In genomic region chr2L:16859566-16859965, dm6 we compare ENCODE assay signal across 4 fruit fly cellular contexts.
TF ChIP-seq lines count a peak whose summit lies in the region.

No protein-coding gene starts in this region.

- TF ChIP-seq CTCF in whole organism, embryonic (GFP tag; optimal IDR thresholded peaks at IDR 0.05; lab: Kevin White, UChicago) = peak; percentile 20

TF ChIP-seq in whole organism, embryonic, 481 proteins besides CTCF, POLR2A, EP300 and RAD21 (continues in another document):
- TF ChIP-seq CG15269 (tag; optimal IDR thresholded peaks at IDR 0.05; lab: Kevin White, UChicago) = peak; percentile 9
- peak; percentile 60; the same call in 2 of the 3 replicates for TF ChIP-seq CG2889 (GFP tag; IDR thresholded peaks at IDR 0.05; lab: Robert Waterston, UW)
- TF ChIP-seq lola (GFP tag; optimal IDR thresholded peaks at IDR 0.05; lab: Kevin White, UChicago) = peak in 1 of 3 experiments; percentile 37
- no peak for TF ChIP-seq pb (GFP tag; optimal IDR thresholded peaks at IDR 0.05; lab: Kevin White, UChicago)
- TF ChIP-seq H15 (GFP tag; IDR thresholded peaks at IDR 0.05; lab: Robert Waterston, UW) = no peak
- TF ChIP-seq dmrt11E (tag; optimal IDR thresholded peaks at IDR 0.05; lab: Kevin White, UChicago) = peak; percentile 17
- peak; percentile 30 for TF ChIP-seq Blimp-1 (GFP tag; optimal IDR thresholded peaks at IDR 0.05; lab: Kevin White, UChicago)
- TF ChIP-seq maf-S (GFP tag; optimal IDR thresholded peaks at IDR 0.05; lab: Kevin White, UChicago) = no peak
- TF ChIP-seq D19A (tag; optimal IDR thresholded peaks at IDR 0.05; lab: Kevin White, UChicago) = peak; percentile 25
- TF ChIP-seq CG14710 (tag; optimal IDR thresholded peaks at IDR 0.05; lab: Kevin White, UChicago) = peak; percentile 17
- TF ChIP-seq CG11696 (GFP tag; IDR thresholded peaks at IDR 0.05; lab: Robert Waterston, UW) = no peak
- TF ChIP-seq gsb-n (tag; optimal IDR thresholded peaks at IDR 0.05; lab: Kevin White, UChicago) = peak; percentile 51
- peak; percentile 29 for TF ChIP-seq CG7839 (tag; optimal IDR thresholded peaks at IDR 0.05; lab: Kevin White, UChicago)
- 0 out of 2 replicates have a peak, but pooled peaks have one; percentile 26 for TF ChIP-seq CG31441 (GFP tag; IDR thresholded peaks at IDR 0.05; lab: Robert Waterston, UW)
- TF ChIP-seq CG2712 (tag; optimal IDR thresholded peaks at IDR 0.05; lab: Kevin White, UChicago) = peak; percentile 50
- TF ChIP-seq Ets65A (GFP tag; lab: Kevin White, UChicago) = peak; percentile 38
- peak; percentile 20 for TF ChIP-seq trem (tag; optimal IDR thresholded peaks at IDR 0.05; lab: Kevin White, UChicago)
- TF ChIP-seq Ssrp (tag; optimal IDR thresholded peaks at IDR 0.05; lab: Kevin White, UChicago) = peak; percentile 18
- TF ChIP-seq row (GFP tag; IDR thresholded peaks at IDR 0.05; lab: Robert Waterston, UW) = peak; percentile 51; the same call in 2 of the 3 replicates
- TF ChIP-seq Eip74EF (GFP tag; optimal IDR thresholded peaks at IDR 0.05; lab: Kevin White, UChicago) = peak in 1 of 2 experiments; percentile 33
- peak; percentile 27 for TF ChIP-seq nmo (GFP tag; optimal IDR thresholded peaks at IDR 0.05; lab: Kevin White, UChicago)
- TF ChIP-seq CG6791 (GFP tag; IDR thresholded peaks at IDR 0.05; lab: Robert Waterston, UW; ENCODE audit: partially characterized antibody) = no peak

TF ChIP-seq in whole organism, prepupa, 60 proteins besides CTCF, POLR2A, EP300 and RAD21:
- TF ChIP-seq CG9139 (GFP tag; optimal IDR thresholded peaks at IDR 0.05; lab: Kevin White, UChicago) (no peak), Eip78C (GFP tag; lab: Kevin White, UChicago) (peak; percentile 9), CG31627 (GFP tag; optimal IDR thresholded peaks at IDR 0.05; lab: Kevin White, UChicago) (no peak), CG3919 (GFP tag; optimal IDR thresholded peaks at IDR 0.05; lab: Kevin White, UChicago) (no peak), Met (GFP tag; optimal IDR thresholded peaks at IDR 0.05; lab: Kevin White, UChicago) (no peak), CG7368 (GFP tag; optimal IDR thresholded peaks at IDR 0.05; lab: Kevin White, UChicago) (no peak), CG8119 (GFP tag; IDR thresholded peaks at IDR 0.05; lab: Robert Waterston, UW) (no peak), CG10669 (GFP tag; optimal IDR thresholded peaks at IDR 0.05; lab: Kevin White, UChicago) (no peak), fd59A (GFP tag; optimal IDR thresholded peaks at IDR 0.05; lab: Kevin White, UChicago) (no peak)

TF ChIP-seq in whole organism, pupa, 21 proteins besides CTCF, POLR2A, EP300 and RAD21:
- peak; percentile 42 for TF ChIP-seq D1 (tag; optimal IDR thresholded peaks at IDR 0.05; lab: Kevin White, UChicago)
- no peak for TF ChIP-seq CG34367 (tag; optimal IDR thresholded peaks at IDR 0.05; lab: Kevin White, UChicago)
TF ChIP-seq in whole organism, pupa: peak in this region for 1.

TF ChIP-seq in whole organism, wandering third instar larva, 38 proteins besides CTCF, POLR2A, EP300 and RAD21:
- TF ChIP-seq pan (optimal IDR thresholded peaks at IDR 0.05; lab: Kevin White, UChicago) (no peak), Myc (optimal IDR thresholded peaks at IDR 0.05; lab: Kevin White, UChicago) (peak; percentile 39), fru (GFP tag; optimal IDR thresholded peaks at IDR 0.05; lab: Kevin White, UChicago) (no peak)
TF ChIP-seq in whole organism, wandering third instar larva: peak in this region for 1.

Comparison
In these comparisons a context has a peak if more than half of its experiments do, and no peak if none do; other contexts are left out.
1. Of the 7 proteins assayed by ChIP-seq in both whole organism, embryonic and whole organism, prepupa: peak only in whole organism, embryonic: Blimp-1 and Sox102F; only in whole organism, prepupa: none; in both: none; in neither: 5.